Worm (Caenorhabditis elegans) whole organism, mixed stage, embryonic: ENCODE results near the gene C54E4.5.

Source experiments
- M03D4.4 ChIP-seq: sonication (generic microtip); optimal IDR thresholded peaks from 2 replicates; lab custom pipeline; 2017; ENCODE audit warnings: mild to moderate bottlenecking, missing genetic modification characterization, missing compliant biosample characterization
- bed-3 ChIP-seq: fragments of 200-800 bp; sonication (Bioruptor generic); optimal IDR thresholded peaks from 3 replicates; lab custom pipeline; 2018; ENCODE audit warnings: mild to moderate bottlenecking, missing genetic modification characterization, moderate library complexity, missing compliant biosample characterization
- blmp-1 ChIP-seq: fragments of 150-350 bp; optimal IDR thresholded peaks from 2 replicates; lab custom pipeline; 2014; ENCODE audit warnings: missing biosample characterization, missing genetic modification characterization
- ceh-39 ChIP-seq: fragments of 150-350 bp; optimal IDR thresholded peaks from 2 replicates; lab custom pipeline; 2014; ENCODE audit warnings: missing biosample characterization, missing genetic modification characterization
- ceh-83 ChIP-seq: fragments of 200-800 bp; sonication (Bioruptor generic); optimal IDR thresholded peaks from 2 replicates; lab custom pipeline; 2018; ENCODE audit warnings: mild to moderate bottlenecking, missing genetic modification characterization, missing compliant biosample characterization
- ces-1 ChIP-seq: fragments of 150-350 bp; optimal IDR thresholded peaks from 2 replicates; lab custom pipeline; 2014; ENCODE audit warnings: missing biosample characterization, missing genetic modification reagents, missing genetic modification characterization
- cnd-1 ChIP-seq: fragments of 200-800 bp; sonication (Bioruptor generic); optimal IDR thresholded peaks from 2 replicates; lab custom pipeline; 2018; ENCODE audit warnings: mild to moderate bottlenecking, missing genetic modification characterization, missing compliant biosample characterization
- drap-1 ChIP-seq: fragments of 200-800 bp; sonication (Bioruptor generic); optimal IDR thresholded peaks from 3 replicates; lab custom pipeline; 2018; ENCODE audit warnings: mild to moderate bottlenecking, missing genetic modification characterization, missing compliant biosample characterization
- elt-1 ChIP-seq: sonication (generic microtip); optimal IDR thresholded peaks from 2 replicates; lab custom pipeline; 2017; ENCODE audit warnings: missing genetic modification characterization, mild to moderate bottlenecking, missing compliant biosample characterization, antibody characterized with exemption, moderate library complexity, borderline replicate concordance; ENCODE audit not compliant: insufficient read depth
- flh-1 ChIP-seq: fragments of 200-800 bp; sonication (Bioruptor generic); optimal IDR thresholded peaks from 2 replicates; lab custom pipeline; 2018; ENCODE audit warnings: mild to moderate bottlenecking, missing genetic modification characterization, moderate library complexity, missing compliant biosample characterization
- hlh-1 ChIP-seq: fragments of 150-350 bp; optimal IDR thresholded peaks from 2 replicates; lab custom pipeline; 2014; ENCODE audit warnings: missing biosample characterization, missing genetic modification reagents, missing genetic modification characterization
- lin-13 ChIP-seq: fragments of 150-350 bp; optimal IDR thresholded peaks from 2 replicates; lab custom pipeline; 2014; ENCODE audit warnings: missing biosample characterization, missing genetic modification characterization
- lin-32 ChIP-seq: fragments of 200-800 bp; sonication (Bioruptor generic); optimal IDR thresholded peaks from 2 replicates; lab custom pipeline; 2018; ENCODE audit warnings: mild to moderate bottlenecking, missing genetic modification characterization, missing compliant biosample characterization
- lsy-2 ChIP-seq: fragments of 150-350 bp; optimal IDR thresholded peaks from 2 replicates; lab custom pipeline; 2014; ENCODE audit warnings: missing biosample characterization, missing genetic modification characterization
- mep-1 ChIP-seq: fragments of 150-350 bp; optimal IDR thresholded peaks from 2 replicates; lab custom pipeline; 2017; ENCODE audit warnings: missing biosample characterization, missing genetic modification reagents, missing genetic modification characterization, inconsistent platforms
- mls-2 ChIP-seq: sonication (generic microtip); optimal IDR thresholded peaks from 2 replicates; lab custom pipeline; 2016; ENCODE audit warnings: mild to moderate bottlenecking, missing genetic modification characterization, moderate library complexity, missing compliant biosample characterization
- nhr-2 ChIP-seq: fragments of 150-350 bp; optimal IDR thresholded peaks from 2 replicates; lab custom pipeline; 2014; ENCODE audit warnings: missing biosample characterization, missing genetic modification characterization
- nhr-237 ChIP-seq: fragments of 150-350 bp; optimal IDR thresholded peaks from 2 replicates; lab custom pipeline; 2014; ENCODE audit warnings: missing biosample characterization, missing genetic modification characterization
- pha-4 ChIP-seq: fragments of 150-350 bp; optimal IDR thresholded peaks from 2 replicates; lab custom pipeline; 2018; ENCODE audit warnings: missing biosample characterization, missing genetic modification reagents, missing genetic modification characterization
- sem-2 ChIP-seq: fragments of 200-800 bp; sonication (Bioruptor generic); optimal IDR thresholded peaks from 2 replicates; lab custom pipeline; 2018; ENCODE audit warnings: mild to moderate bottlenecking, missing genetic modification characterization, missing compliant biosample characterization
- snpc-4 ChIP-seq: fragments of 150-350 bp; optimal IDR thresholded peaks from 2 replicates; lab custom pipeline; 2014; ENCODE audit warnings: missing biosample characterization, missing genetic modification characterization
- sptf-1 ChIP-seq: sonication (generic microtip); optimal IDR thresholded peaks from 2 replicates; lab custom pipeline; 2017; ENCODE audit warnings: mild to moderate bottlenecking, missing genetic modification characterization, moderate library complexity, missing compliant biosample characterization
- tbx-8 ChIP-seq: fragments of 200-800 bp; sonication (Bioruptor generic); optimal IDR thresholded peaks from 2 replicates; lab custom pipeline; 2018; ENCODE audit warnings: mild to moderate bottlenecking, missing genetic modification characterization, moderate library complexity, missing compliant biosample characterization
- unc-120 ChIP-seq: sonication (generic microtip); optimal IDR thresholded peaks from 2 replicates; lab custom pipeline; 2017; ENCODE audit warnings: missing genetic modification characterization, missing compliant biosample characterization; ENCODE audit not compliant: poor library complexity, severe bottlenecking
- unc-39 ChIP-seq: fragments of 150-350 bp; optimal IDR thresholded peaks from 2 replicates; lab custom pipeline; 2014; ENCODE audit warnings: missing biosample characterization, missing genetic modification characterization
- ztf-11 ChIP-seq: fragments of 150-350 bp; optimal IDR thresholded peaks from 2 replicates; lab custom pipeline; 2014; ENCODE audit warnings: missing biosample characterization, missing genetic modification characterization

C54E4.5 gene

ce11 chrIV:2117268-2117667 lies 31.8 kb downstream of the C54E4.5 start:
- no peak for TF ChIP-seq lin-13 (tag; lab: Kevin White, UChicago)
- no peak for TF ChIP-seq tbx-8
- no peak for TF ChIP-seq nhr-2 (tag; lab: Kevin White, UChicago)
- TF ChIP-seq lin-32 (GFP tag; lab: Kevin White, UChicago), result no peak
- no peak for TF ChIP-seq blmp-1 (tag; lab: Kevin White, UChicago)
- TF ChIP-seq elt-1 (tag; lab: Kevin White, UChicago), result no peak

ce11 chrIV:2114337-2114736 lies 34.8 kb downstream of the C54E4.5 start, which contains the start of gene xbx-4:
Gene xbx-4 (plus strand): TSS chrIV:2114637.
- TF ChIP-seq lin-32 (GFP tag; lab: Kevin White, UChicago), result no peak
- no peak for TF ChIP-seq unc-39 (tag; lab: Kevin White, UChicago)
- TF ChIP-seq sem-2 (GFP tag; lab: Kevin White, UChicago), result no peak
- no peak for TF ChIP-seq unc-120 (tag; lab: Kevin White, UChicago)
- TF ChIP-seq ces-1 (GFP tag; lab: Kevin White, UChicago), result no peak
- TF ChIP-seq M03D4.4 (tag; lab: Kevin White, UChicago), result no peak
- no peak for TF ChIP-seq nhr-237 (tag; lab: Kevin White, UChicago)
- TF ChIP-seq elt-1 (tag; lab: Kevin White, UChicago), result no peak
- TF ChIP-seq lsy-2, result no peak
- no peak for TF ChIP-seq pha-4 (tag; lab: Kevin White, UChicago)
- no peak for TF ChIP-seq cnd-1 (tag; lab: Kevin White, UChicago)
- TF ChIP-seq tbx-8, result no peak
- TF ChIP-seq snpc-4, result no peak
- no peak for TF ChIP-seq hlh-1 (tag; lab: Kevin White, UChicago)
- TF ChIP-seq bed-3 (GFP tag; lab: Kevin White, UChicago), result no peak
- TF ChIP-seq, all 35 proteins: peak for 0

DNA sequence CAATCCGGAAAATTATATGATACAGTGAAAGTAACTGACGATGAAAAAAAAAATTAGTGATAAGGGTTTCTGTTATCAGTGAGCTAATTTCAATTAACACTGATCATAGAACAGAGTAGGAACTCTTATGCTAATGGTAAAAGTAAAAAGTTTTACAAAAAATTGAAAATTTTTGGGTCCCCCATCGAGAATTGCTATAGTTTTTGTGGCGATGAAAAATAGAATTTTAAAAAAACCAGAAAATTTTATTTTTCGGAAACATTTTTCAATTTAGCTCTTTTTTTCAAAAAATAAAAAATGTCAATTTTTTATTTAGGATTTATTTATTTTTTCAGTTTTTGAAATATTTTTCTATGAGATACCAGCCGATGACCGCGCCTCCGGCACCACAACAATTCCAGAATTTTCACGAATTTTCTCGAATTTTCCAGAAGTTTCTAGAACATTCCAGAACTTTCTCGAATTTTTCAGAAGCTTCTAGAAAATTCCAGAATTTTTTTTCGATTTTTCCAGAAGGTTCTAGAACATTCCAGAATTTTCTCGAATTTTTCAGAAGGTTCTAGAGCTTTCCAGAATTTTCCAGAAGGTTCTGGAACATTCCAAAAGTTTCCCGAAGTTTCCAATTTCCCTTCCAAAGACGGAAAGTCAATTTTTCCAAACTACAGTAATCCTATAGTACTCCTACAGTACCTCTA lies 35.6 kb downstream of the C54E4.5 start, which contains the start of gene C23H5.8:
Gene C23H5.8, minus strand, starts transcription at position 51 of the 695 bp plus-strand sequence.
- TF ChIP-seq hlh-1 (tag; lab: Kevin White, UChicago), result no peak
- no peak for TF ChIP-seq mls-2
- TF ChIP-seq lin-32 (GFP tag; lab: Kevin White, UChicago), result no peak
- TF ChIP-seq ceh-83 (GFP tag; lab: Kevin White, UChicago), result no peak
- TF ChIP-seq M03D4.4 (tag; lab: Kevin White, UChicago), result no peak
- no peak for TF ChIP-seq blmp-1 (tag; lab: Kevin White, UChicago)

- no peak for TF ChIP-seq lsy-2
- TF ChIP-seq, all 35 proteins: peak for 0
Measured at ce11 chrIV:2111300-2111874, 37.7 kb downstream of the C54E4.5 start, which contains the start of gene che-6. Gene che-6 (minus strand): TSS chrIV:2111408.

- TF ChIP-seq ceh-39 (tag; lab: Kevin White, UChicago), result no peak
- no peak for TF ChIP-seq lsy-2
- no peak for TF ChIP-seq lin-13 (tag; lab: Kevin White, UChicago)
- TF ChIP-seq bed-3 (GFP tag; lab: Kevin White, UChicago), result no peak
- TF ChIP-seq sem-2 (GFP tag; lab: Kevin White, UChicago), result no peak
- no peak for TF ChIP-seq drap-1 (GFP tag; lab: Kevin White, UChicago)
- TF ChIP-seq ztf-11 (tag; lab: Kevin White, UChicago), result no peak
- no peak for TF ChIP-seq sptf-1 (tag; lab: Kevin White, UChicago)
Measured at ce11 chrIV:2106708-2107107, 42.4 kb downstream of the C54E4.5 start.

- TF ChIP-seq ceh-83 (GFP tag; lab: Kevin White, UChicago) (no peak), mep-1 (no peak), flh-1 (GFP tag; lab: Kevin White, UChicago) (no peak), elt-1 (tag; lab: Kevin White, UChicago) (no peak)
- TF ChIP-seq, all 35 proteins: peak for 0
Measured at ce11 chrIV:2102793-2103192, 46.3 kb downstream of the C54E4.5 start, which contains the start of gene C23H5.15. Gene C23H5.15 (minus strand): TSS chrIV:2102893.
